Worm (Caenorhabditis elegans): ENCODE measurements around the gene pqn-63.
A peak's percentile ranks its signal among the peaks of the same experiment; 100 is the strongest.

The pqn-63 gene

DNA sequence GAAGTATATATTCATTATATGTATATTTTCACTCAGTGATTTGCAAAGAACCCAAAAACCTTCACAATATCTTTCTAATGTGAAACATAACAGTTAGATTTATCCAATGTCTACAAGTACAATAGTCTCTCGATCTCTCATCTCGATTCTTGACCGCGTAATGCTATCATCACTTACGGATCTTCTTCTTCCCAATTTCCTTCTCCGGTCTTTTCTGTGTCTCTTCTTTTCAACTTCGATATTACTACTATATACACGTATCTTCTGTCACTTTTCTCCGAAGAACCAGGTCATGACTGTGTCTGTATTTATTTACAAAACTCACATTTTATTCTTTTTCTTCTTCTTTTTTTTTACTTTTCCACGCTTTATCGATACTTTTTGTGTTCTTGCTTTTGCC, 27.3 kb upstream of the pqn-63 start:
- TF ChIP-seq ztf-23 (GFP tag; IDR thresholded peaks at IDR 0.05) (no peak), ref-1 (GFP tag; conservative IDR thresholded peaks at IDR 0.05) (no peak), med-1 (GFP tag; optimal IDR thresholded peaks at IDR 0.05; ENCODE audit: insufficient read depth) (no peak), T22C8.4 (GFP tag; IDR thresholded peaks at IDR 0.05) (no peak), cog-1 (tag; optimal IDR thresholded peaks at IDR 0.05) (no peak), tab-1 (GFP tag; IDR thresholded peaks at IDR 0.05) (no peak), flt-1 (GFP tag; IDR thresholded peaks at IDR 0.05) (no peak), klf-2 (GFP tag; conservative IDR thresholded peaks at IDR 0.05) (no peak), ztf-29 (GFP tag; IDR thresholded peaks at IDR 0.05) (no peak)

DNA sequence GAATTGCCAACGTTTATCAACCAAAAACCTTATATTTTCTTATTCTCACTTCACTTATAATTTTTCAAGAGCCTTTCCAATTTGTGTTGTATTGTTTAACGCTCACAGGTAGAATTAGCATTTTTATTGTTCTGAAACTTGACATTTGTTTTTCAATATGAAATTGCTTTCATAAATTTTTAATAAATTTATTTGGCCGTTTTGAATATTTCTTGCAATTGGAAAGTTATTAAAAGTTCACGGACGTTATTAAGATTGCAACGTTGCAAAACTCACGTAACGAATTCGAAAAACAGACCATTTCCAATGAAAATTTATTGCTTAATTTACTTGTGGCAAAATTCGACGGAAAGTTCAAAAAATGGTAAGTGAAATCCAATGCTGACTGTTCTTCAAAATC, 25.5 kb upstream of the pqn-63 start, which contains the start of gene K09G1.2:
Gene K09G1.2 (plus strand): TSS at position 301 of the 400 bp plus-strand sequence.
- TF ChIP-seq T22C8.4 (GFP tag; IDR thresholded peaks at IDR 0.05) (no peak), ztf-23 (GFP tag; IDR thresholded peaks at IDR 0.05) (no peak), med-1 (GFP tag; optimal IDR thresholded peaks at IDR 0.05; ENCODE audit: insufficient read depth) (no peak), klf-2 (GFP tag; conservative IDR thresholded peaks at IDR 0.05) (no peak)

DNA sequence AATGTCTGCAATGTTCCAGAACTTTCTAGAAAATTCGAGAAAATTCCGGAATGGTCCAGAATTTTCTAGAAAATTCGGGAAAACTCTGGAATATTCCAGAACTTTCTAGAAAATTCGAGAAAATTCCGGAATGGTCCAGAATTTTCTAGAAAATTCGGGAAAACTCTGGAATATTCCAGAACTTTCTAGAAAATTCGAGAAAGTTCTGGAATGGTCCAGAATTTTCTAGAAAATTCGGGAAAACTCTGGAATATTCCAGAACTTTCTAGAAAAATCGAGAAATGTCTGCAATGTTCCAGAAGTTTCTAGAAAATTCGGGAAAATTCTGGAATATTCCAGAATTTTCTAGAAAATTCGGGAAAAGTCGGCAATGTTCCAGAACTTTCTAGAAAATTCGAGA, 12.3 kb upstream of the pqn-63 start:
- peak; percentile 75; the same call in 1 of the 2 replicates for TF ChIP-seq flt-1 (GFP tag; IDR thresholded peaks at IDR 0.05)

DNA sequence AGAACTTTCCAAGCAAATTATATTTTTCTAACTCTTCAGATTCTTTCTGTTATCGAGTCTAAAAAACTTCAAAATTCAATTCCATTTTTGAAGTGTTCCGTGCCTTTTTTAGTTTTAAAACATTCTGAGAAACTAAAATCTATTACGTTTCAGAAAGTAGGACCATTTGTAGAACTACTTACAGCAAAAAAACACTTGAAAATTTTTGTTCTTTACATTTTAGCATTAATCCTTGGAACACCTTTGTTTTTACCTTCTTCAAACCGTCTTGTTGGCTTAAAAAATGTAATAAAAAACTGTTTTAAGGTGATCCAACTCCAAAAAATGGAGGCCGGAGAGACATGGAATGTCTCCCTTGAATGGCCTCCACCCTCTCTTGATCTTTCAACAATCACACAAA, 7.6 kb upstream of the pqn-63 start, which contains the start of gene dop-2:
Gene dop-2 (plus strand): TSS at position 301 of the 400 bp plus-strand sequence.
- no peak for TF ChIP-seq ztf-29 (GFP tag; IDR thresholded peaks at IDR 0.05)
- no peak for TF ChIP-seq flt-1 (GFP tag; IDR thresholded peaks at IDR 0.05)
- no peak for TF ChIP-seq cog-1 (tag; optimal IDR thresholded peaks at IDR 0.05)
- no peak for TF ChIP-seq T22C8.4 (GFP tag; IDR thresholded peaks at IDR 0.05)
- TF ChIP-seq ztf-23 (GFP tag; IDR thresholded peaks at IDR 0.05) = no peak
- no peak for TF ChIP-seq klf-2 (GFP tag; conservative IDR thresholded peaks at IDR 0.05)
- TF ChIP-seq med-1 (GFP tag; optimal IDR thresholded peaks at IDR 0.05; ENCODE audit: insufficient read depth) = no peak
- TF ChIP-seq tab-1 (GFP tag; IDR thresholded peaks at IDR 0.05) = no peak
- no peak for TF ChIP-seq ref-1 (GFP tag; conservative IDR thresholded peaks at IDR 0.05)

DNA sequence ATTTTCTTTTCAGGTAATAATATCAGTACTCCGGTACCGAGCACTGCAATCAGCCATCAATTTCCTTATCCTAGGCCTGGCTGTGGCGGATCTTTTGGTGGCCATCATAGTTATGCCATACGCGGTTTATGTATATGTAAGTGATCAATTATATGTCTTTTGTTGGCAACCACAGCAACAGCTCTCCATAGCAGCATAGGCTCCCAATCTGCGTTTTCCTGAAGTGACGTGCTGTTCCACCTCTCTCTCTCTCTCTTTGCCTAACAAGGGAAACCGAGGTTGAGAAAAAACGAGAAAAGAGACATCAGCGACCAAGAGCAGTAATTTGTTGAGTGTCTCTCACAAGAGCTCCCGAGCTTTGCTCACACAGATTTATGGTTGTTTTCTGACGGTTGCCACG, 6.6 kb upstream of the pqn-63 start:
- TF ChIP-seq T22C8.4 (GFP tag; IDR thresholded peaks at IDR 0.05) = no peak
- no peak for TF ChIP-seq cog-1 (tag; optimal IDR thresholded peaks at IDR 0.05)
- TF ChIP-seq med-1 (GFP tag; optimal IDR thresholded peaks at IDR 0.05; ENCODE audit: insufficient read depth) = no peak
- no peak for TF ChIP-seq ztf-29 (GFP tag; IDR thresholded peaks at IDR 0.05)
- TF ChIP-seq flt-1 (GFP tag; IDR thresholded peaks at IDR 0.05) = no peak
- no peak for TF ChIP-seq tab-1 (GFP tag; IDR thresholded peaks at IDR 0.05)

DNA sequence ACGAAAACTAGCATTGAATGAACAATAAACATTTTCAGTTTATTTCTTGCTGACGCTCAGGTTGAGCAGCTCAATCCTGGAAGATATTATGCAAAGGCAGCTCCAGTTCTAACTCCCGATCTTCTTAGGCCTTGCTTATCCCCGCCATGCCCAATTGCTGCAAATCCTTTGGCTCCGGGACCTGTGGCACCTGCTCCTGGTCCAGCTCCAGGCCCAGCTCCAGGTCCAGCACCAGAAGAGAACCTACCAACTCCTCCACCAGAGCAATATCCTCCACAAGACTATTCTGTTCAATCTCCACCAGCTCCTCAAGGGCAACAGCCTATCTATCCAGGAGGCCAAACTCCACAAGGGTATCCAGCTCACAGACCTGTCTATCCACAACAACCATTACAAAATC, 299 bp downstream of the pqn-63 start:
- no peak for TF ChIP-seq tab-1 (GFP tag; IDR thresholded peaks at IDR 0.05)
- no peak for TF ChIP-seq cog-1 (tag; optimal IDR thresholded peaks at IDR 0.05)
- TF ChIP-seq klf-2 (GFP tag; conservative IDR thresholded peaks at IDR 0.05) = no peak
- TF ChIP-seq med-1 (GFP tag; optimal IDR thresholded peaks at IDR 0.05; ENCODE audit: insufficient read depth) = no peak

DNA sequence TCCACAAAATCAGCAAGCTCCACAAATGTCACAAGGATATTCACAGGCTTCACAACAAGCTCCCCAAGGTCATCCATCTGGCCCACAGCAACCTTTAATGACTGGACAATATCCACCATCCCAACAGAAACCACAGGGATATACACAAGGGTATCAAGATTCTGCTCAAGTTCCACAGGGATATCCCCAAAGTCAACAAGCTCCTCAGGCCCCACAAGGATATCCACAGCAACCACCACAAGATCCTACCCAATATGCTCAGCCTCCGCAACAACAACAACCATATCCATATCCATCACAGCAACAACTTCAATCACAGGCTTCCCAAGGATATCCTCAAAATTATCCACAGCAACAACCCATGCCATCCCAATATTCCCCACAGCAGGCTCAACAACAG, 856 bp downstream of the pqn-63 start:
- no peak for TF ChIP-seq tab-1 (GFP tag; IDR thresholded peaks at IDR 0.05)
- no peak for TF ChIP-seq T22C8.4 (GFP tag; IDR thresholded peaks at IDR 0.05)
- TF ChIP-seq cog-1 (tag; optimal IDR thresholded peaks at IDR 0.05) = no peak
- no peak for TF ChIP-seq ref-1 (GFP tag; conservative IDR thresholded peaks at IDR 0.05)
- no peak for TF ChIP-seq med-1 (GFP tag; optimal IDR thresholded peaks at IDR 0.05; ENCODE audit: insufficient read depth)
- TF ChIP-seq flt-1 (GFP tag; IDR thresholded peaks at IDR 0.05) = no peak
- TF ChIP-seq ztf-29 (GFP tag; IDR thresholded peaks at IDR 0.05) = no peak
- TF ChIP-seq ztf-23 (GFP tag; IDR thresholded peaks at IDR 0.05) = no peak

DNA sequence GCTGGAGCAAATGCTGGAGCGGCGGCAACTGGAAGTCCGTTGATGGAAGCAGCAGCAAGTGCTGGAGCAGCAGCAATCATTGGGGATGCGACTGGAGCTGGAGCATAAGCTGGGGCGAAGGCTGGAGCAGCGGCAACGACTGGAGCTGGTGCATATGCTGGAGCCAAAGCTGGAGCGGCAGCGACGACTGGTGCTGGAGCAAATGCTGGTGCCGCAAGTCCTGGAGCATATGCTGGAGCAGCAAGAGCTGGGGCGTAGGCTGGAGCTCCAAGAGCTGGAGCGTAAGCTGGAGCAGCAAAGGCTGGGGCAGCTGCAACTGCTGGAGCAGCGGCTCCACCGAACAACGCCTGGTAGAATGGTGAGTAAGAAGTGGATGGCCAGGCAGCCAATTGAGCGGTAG, 2.6 kb downstream of the pqn-63 start:
- TF ChIP-seq ztf-29 (GFP tag; IDR thresholded peaks at IDR 0.05) = no peak
- no peak for TF ChIP-seq cog-1 (tag; optimal IDR thresholded peaks at IDR 0.05)
- TF ChIP-seq T22C8.4 (GFP tag; IDR thresholded peaks at IDR 0.05) = 0 out of 2 replicates have a peak, but pooled peaks have one; percentile 18

DNA sequence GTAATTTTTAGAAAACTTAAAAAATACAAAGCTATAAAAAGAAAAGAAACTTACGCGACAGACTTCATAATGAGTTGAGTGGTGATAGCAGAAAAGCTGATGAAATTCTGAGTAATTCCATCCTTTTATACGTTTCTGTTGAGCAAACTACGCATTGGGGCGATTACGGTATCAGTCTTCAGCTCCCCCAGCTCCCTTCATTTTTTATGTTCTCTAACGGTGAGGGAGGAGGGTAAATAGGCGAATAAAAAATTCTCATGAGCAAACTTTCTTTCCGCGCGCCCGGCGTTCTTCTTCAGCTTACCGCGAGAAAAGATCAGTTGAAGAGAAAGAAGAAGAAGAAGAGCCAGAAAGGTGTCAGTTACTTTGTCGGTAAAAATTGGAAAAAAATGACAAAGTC, 3.1 kb downstream of the pqn-63 start, which contains the start of gene idpc-7:
Gene idpc-7 (minus strand): TSS at position 101 of the 400 bp plus-strand sequence.
- TF ChIP-seq flt-1 (GFP tag; IDR thresholded peaks at IDR 0.05) (no peak), ztf-29 (GFP tag; IDR thresholded peaks at IDR 0.05) (no peak), tab-1 (GFP tag; IDR thresholded peaks at IDR 0.05) (no peak), cog-1 (tag; optimal IDR thresholded peaks at IDR 0.05) (no peak), med-1 (GFP tag; optimal IDR thresholded peaks at IDR 0.05; ENCODE audit: insufficient read depth) (no peak), T22C8.4 (GFP tag; IDR thresholded peaks at IDR 0.05) (no peak), klf-2 (GFP tag; conservative IDR thresholded peaks at IDR 0.05) (no peak), ztf-23 (GFP tag; IDR thresholded peaks at IDR 0.05) (no peak), ref-1 (GFP tag; conservative IDR thresholded peaks at IDR 0.05) (no peak)

DNA sequence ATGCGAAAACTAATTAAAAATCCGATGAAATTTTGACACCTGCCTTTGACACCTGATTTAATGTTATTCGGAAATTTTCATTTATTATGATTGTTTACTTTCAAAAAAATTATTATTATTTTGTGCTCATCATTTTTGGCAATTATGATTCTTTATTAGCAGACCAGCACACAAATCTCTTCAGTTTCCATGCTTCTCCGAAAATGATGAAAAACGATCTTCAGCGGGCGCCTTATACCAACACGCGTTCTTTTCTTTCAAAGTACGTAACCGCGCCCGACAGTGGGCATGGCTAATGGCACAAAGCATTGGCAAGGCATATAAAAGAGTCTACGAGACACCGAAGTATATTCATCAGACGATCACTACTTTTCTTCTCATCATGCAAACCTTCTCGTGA, 4.0 kb downstream of the pqn-63 start, which contains the start of gene idpc-6:
Gene idpc-6 (plus strand): TSS at position 301 of the 400 bp plus-strand sequence.
- TF ChIP-seq klf-2 (GFP tag; conservative IDR thresholded peaks at IDR 0.05) = no peak
- TF ChIP-seq tab-1 (GFP tag; IDR thresholded peaks at IDR 0.05) = no peak
- no peak for TF ChIP-seq flt-1 (GFP tag; IDR thresholded peaks at IDR 0.05)
- no peak for TF ChIP-seq cog-1 (tag; optimal IDR thresholded peaks at IDR 0.05)
- no peak for TF ChIP-seq med-1 (GFP tag; optimal IDR thresholded peaks at IDR 0.05; ENCODE audit: insufficient read depth)
- TF ChIP-seq T22C8.4 (GFP tag; IDR thresholded peaks at IDR 0.05) = no peak
- TF ChIP-seq ztf-29 (GFP tag; IDR thresholded peaks at IDR 0.05) = no peak
- TF ChIP-seq ztf-23 (GFP tag; IDR thresholded peaks at IDR 0.05) = no peak
- no peak for TF ChIP-seq ref-1 (GFP tag; conservative IDR thresholded peaks at IDR 0.05)

DNA sequence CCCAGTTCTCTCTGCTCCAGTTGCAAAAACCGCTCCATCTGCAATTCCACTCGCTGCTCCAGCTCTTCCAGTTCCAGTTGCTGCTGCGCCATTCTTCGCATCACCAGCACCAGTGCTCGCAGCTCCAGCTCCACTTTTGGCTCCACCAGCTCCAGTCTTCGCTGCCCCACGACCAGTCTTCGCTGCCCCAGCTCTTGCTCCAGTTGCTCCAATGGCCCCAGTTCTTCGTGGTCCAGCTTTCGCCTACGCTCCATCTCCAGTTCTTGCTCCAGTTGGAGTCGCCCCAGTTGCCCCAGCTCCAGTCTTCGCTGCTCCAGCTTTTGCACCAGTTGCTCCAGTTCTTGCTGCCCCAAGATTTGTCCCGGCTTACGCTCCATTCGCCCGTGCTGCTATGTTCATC, 4.6 kb downstream of the pqn-63 start:
- TF ChIP-seq flt-1 (GFP tag; IDR thresholded peaks at IDR 0.05) = 0 out of 2 replicates have a peak, but pooled peaks have one; percentile 35
- no peak for TF ChIP-seq cog-1 (tag; optimal IDR thresholded peaks at IDR 0.05)

All from whole organism, midembryonic.